Fruit fly (Drosophila melanogaster) whole organism, embryonic: ENCODE measurements around the gene mus302.

Experiments
- Asciz ChIP-seq: fragments of 200-800 bp; sonication (Bioruptor generic); optimal IDR thresholded peaks from 2 replicates; lab custom pipeline; 2017; ENCODE audit warnings: missing biosample characterization, mild to moderate bottlenecking, missing genetic modification characterization, missing genetic modification reagents
- Atf6 ChIP-seq: fragments of 200-800 bp; sonication (Bioruptor generic); IDR thresholded peaks from 2 replicates; pipeline ENCODE4 v1.3.6; 2022; ENCODE audit warnings: missing biosample characterization, missing genetic modification characterization
- Awh ChIP-seq: fragments of 200-800 bp; sonication (Bioruptor generic); IDR thresholded peaks from 2 replicates; pipeline ENCODE4, ENCODE4 v1.3.6; 2022; ENCODE audit warnings: missing biosample characterization, missing genetic modification characterization
- B-H2 ChIP-seq: fragments of 200-800 bp; sonication (Bioruptor generic); optimal IDR thresholded peaks from 2 replicates; lab custom pipeline; 2018; ENCODE audit warnings: missing biosample characterization, mild to moderate bottlenecking, missing genetic modification characterization
- CG10209 ChIP-seq: fragments of 200-800 bp; sonication (Bioruptor generic); optimal IDR thresholded peaks from 3 replicates; lab custom pipeline; 2017; ENCODE audit warnings: missing biosample characterization, mild to moderate bottlenecking, missing genetic modification characterization, missing genetic modification reagents
- CG11247 ChIP-seq: fragments of 200-800 bp; sonication (Bioruptor generic); IDR thresholded peaks from 2 replicates; pipeline ENCODE4 v1.3.6; 2022; ENCODE audit warnings: missing biosample characterization, missing genetic modification characterization
- CG12219 ChIP-seq: fragments of 200-800 bp; sonication (Bioruptor generic); optimal IDR thresholded peaks from 3 replicates; lab custom pipeline; 2018; ENCODE audit warnings: missing biosample characterization, mild to moderate bottlenecking, missing genetic modification characterization
- CG1233 ChIP-seq: fragments of 200-800 bp; sonication (Bioruptor generic); optimal IDR thresholded peaks from 4 replicates; lab custom pipeline; 2018; ENCODE audit warnings: missing biosample characterization, mild to moderate bottlenecking, missing genetic modification characterization
- CG12391 ChIP-seq: fragments of 200-800 bp; sonication (Bioruptor generic); optimal IDR thresholded peaks from 3 replicates; lab custom pipeline; 2018; ENCODE audit warnings: missing biosample characterization, mild to moderate bottlenecking, missing genetic modification characterization, moderate library complexity
- CG14965 ChIP-seq: fragments of 200-800 bp; sonication (Bioruptor generic); optimal IDR thresholded peaks from 2 replicates; lab custom pipeline; 2016; ENCODE audit warnings: missing biosample characterization, missing genetic modification characterization, borderline replicate concordance
- CG15269 ChIP-seq: fragments of 200-800 bp; sonication (Bioruptor generic); optimal IDR thresholded peaks from 2 replicates; lab custom pipeline; 2018; ENCODE audit warnings: missing biosample characterization, mild to moderate bottlenecking, missing genetic modification characterization, moderate library complexity
- CG16813 ChIP-seq: fragments of 200-800 bp; sonication (Bioruptor generic); IDR thresholded peaks from 3 replicates; pipeline ENCODE4 v1.3.6; 2022; ENCODE audit warnings: missing biosample characterization, missing genetic modification characterization; ENCODE audit not compliant: partially characterized antibody
- CG17568 ChIP-seq: fragments of 200-800 bp; sonication (Bioruptor generic); optimal IDR thresholded peaks from 2 replicates; lab custom pipeline; 2018; ENCODE audit warnings: missing biosample characterization, mild to moderate bottlenecking, missing genetic modification characterization, moderate library complexity
- CG2116 ChIP-seq: fragments of 200-800 bp; sonication (Bioruptor generic); optimal IDR thresholded peaks from 3 replicates; lab custom pipeline; 2018; ENCODE audit warnings: missing biosample characterization, mild to moderate bottlenecking, missing genetic modification characterization
- CG2129 ChIP-seq: fragments of 200-800 bp; sonication (Bioruptor generic); IDR thresholded peaks from 2 replicates; pipeline ENCODE4 v1.3.6; 2022; ENCODE audit warnings: missing biosample characterization, missing genetic modification characterization; ENCODE audit not compliant: partially characterized antibody
- CG31441 ChIP-seq: fragments of 200-800 bp; sonication (Bioruptor generic); IDR thresholded peaks from 2 replicates; pipeline ENCODE4 v1.3.6; 2022; ENCODE audit warnings: missing biosample characterization, missing genetic modification characterization
- CG33557 ChIP-seq: fragments of 200-800 bp; sonication (Bioruptor generic); optimal IDR thresholded peaks from 2 replicates; lab custom pipeline; 2019; ENCODE audit warnings: missing biosample characterization, mild to moderate bottlenecking, missing genetic modification characterization, moderate library complexity
- CG34422 ChIP-seq: fragments of 200-800 bp; sonication (Bioruptor generic); IDR thresholded peaks from 3 replicates; pipeline ENCODE4 v1.3.6; 2022; ENCODE audit warnings: missing biosample characterization, missing genetic modification characterization
- CG4360 ChIP-seq: fragments of 200-800 bp; sonication (Bioruptor generic); IDR thresholded peaks from 2 replicates; pipeline ENCODE4 v1.3.6; 2022; ENCODE audit warnings: missing biosample characterization, missing genetic modification characterization
- CG4404 ChIP-seq: fragments of 200-800 bp; sonication (Bioruptor generic); IDR thresholded peaks from 2 replicates; pipeline ENCODE4 v1.3.6; 2022; ENCODE audit warnings: missing biosample characterization, missing genetic modification characterization
- CG6813 ChIP-seq: fragments of 200-800 bp; sonication (Bioruptor generic); optimal IDR thresholded peaks from 2 replicates; lab custom pipeline; 2017; ENCODE audit warnings: missing biosample characterization, missing genetic modification characterization, mild to moderate bottlenecking, moderate library complexity, missing genetic modification reagents
- CG7271 ChIP-seq: fragments of 200-800 bp; sonication (Bioruptor generic); optimal IDR thresholded peaks from 2 replicates; lab custom pipeline; 2018; ENCODE audit warnings: missing biosample characterization, mild to moderate bottlenecking, missing genetic modification characterization, moderate library complexity
- CG7987 ChIP-seq: fragments of 200-800 bp; sonication (Bioruptor generic); optimal IDR thresholded peaks from 2 replicates; lab custom pipeline; 2018; ENCODE audit warnings: missing biosample characterization, mild to moderate bottlenecking, missing genetic modification characterization, moderate library complexity
- CG8924 ChIP-seq: fragments of 200-800 bp; optimal IDR thresholded peaks from 3 replicates; lab custom pipeline; 2019; ENCODE audit warnings: missing biosample characterization, mild to moderate bottlenecking, missing genetic modification characterization, moderate library complexity
- CG9437 ChIP-seq: fragments of 200-800 bp; sonication (Bioruptor generic); optimal IDR thresholded peaks from 2 replicates; lab custom pipeline; 2018; ENCODE audit warnings: missing biosample characterization, mild to moderate bottlenecking, missing genetic modification characterization
- CG9797 ChIP-seq: fragments of 200-800 bp; sonication (Bioruptor generic); optimal IDR thresholded peaks from 3 replicates; lab custom pipeline; 2018; ENCODE audit warnings: missing biosample characterization, mild to moderate bottlenecking, missing genetic modification characterization
- Ets65A ChIP-seq: fragments of 200-800 bp; sonication (Bioruptor generic); peaks from one replicate; lab custom pipeline; 2016; ENCODE audit warnings: missing biosample characterization, missing genetic modification characterization
- Kr ChIP-seq: fragments of 200-800 bp; sonication (Bioruptor generic); optimal IDR thresholded peaks from 2 replicates; lab custom pipeline; 2017; ENCODE audit warnings: missing biosample characterization, mild to moderate bottlenecking, missing genetic modification characterization
- Mes4 ChIP-seq: fragments of 200-800 bp; sonication (Bioruptor generic); optimal IDR thresholded peaks from 2 replicates; lab custom pipeline; 2016; ENCODE audit warnings: missing biosample characterization, missing genetic modification characterization
- Scr ChIP-seq: fragments of 200-800 bp; sonication (Bioruptor generic); IDR thresholded peaks from 2 replicates; pipeline ENCODE4 v1.3.6; 2022; ENCODE audit warnings: missing biosample characterization, missing genetic modification characterization; ENCODE audit not compliant: partially characterized antibody
- Sox100B ChIP-seq: fragments of 200-800 bp; sonication (Bioruptor generic); optimal IDR thresholded peaks from 3 replicates; lab custom pipeline; 2018; ENCODE audit warnings: missing biosample characterization, mild to moderate bottlenecking, missing genetic modification characterization
- Spps ChIP-seq: fragments of 200-800 bp; sonication (Bioruptor generic); optimal IDR thresholded peaks from 2 replicates; lab custom pipeline; 2018; ENCODE audit warnings: missing biosample characterization, mild to moderate bottlenecking, missing genetic modification characterization
- ab ChIP-seq: fragments of 200-800 bp; sonication (Bioruptor generic); optimal IDR thresholded peaks from 2 replicates; lab custom pipeline; 2016; ENCODE audit warnings: missing biosample characterization, missing genetic modification characterization
- chif ChIP-seq, 2 experiments: fragments of 200-800 bp; sonication (Bioruptor generic); optimal IDR thresholded peaks; 3 replicates each; lab custom pipeline; 2016; ENCODE audit warnings: missing biosample characterization in 2 of 2, missing genetic modification characterization in 2 of 2
- chn ChIP-seq: fragments of 200-800 bp; sonication (Bioruptor generic); optimal IDR thresholded peaks from 2 replicates; lab custom pipeline; 2016; ENCODE audit warnings: missing biosample characterization, missing genetic modification characterization
- dysf ChIP-seq: fragments of 200-800 bp; sonication (Bioruptor generic); IDR thresholded peaks from 3 replicates; pipeline ENCODE4 v1.3.6; 2022; ENCODE audit warnings: missing biosample characterization, missing genetic modification characterization
- ftz-f1 ChIP-seq: fragments of 200-800 bp; sonication (Bioruptor generic); optimal IDR thresholded peaks from 2 replicates; lab custom pipeline; 2016; ENCODE audit warnings: missing biosample characterization, missing genetic modification characterization
- gce ChIP-seq: fragments of 200-800 bp; sonication (Bioruptor generic); IDR thresholded peaks from 3 replicates; pipeline ENCODE4 v1.3.6; 2022; ENCODE audit warnings: missing biosample characterization, missing genetic modification characterization
- h ChIP-seq: fragments of >200 bp; optimal IDR thresholded peaks from 2 replicates; lab custom pipeline; 2017
- mld ChIP-seq: fragments of 200-800 bp; sonication (Bioruptor generic); IDR thresholded peaks from 3 replicates; pipeline ENCODE4 v1.3.6; 2022; ENCODE audit warnings: missing biosample characterization, missing genetic modification characterization; ENCODE audit not compliant: partially characterized antibody
- nerfin-1 ChIP-seq: fragments of 200-800 bp; sonication (Bioruptor generic); optimal IDR thresholded peaks from 3 replicates; lab custom pipeline; 2019; ENCODE audit warnings: missing biosample characterization, mild to moderate bottlenecking, missing genetic modification characterization, moderate library complexity
- oc ChIP-seq: fragments of 200-800 bp; sonication (Bioruptor generic); optimal IDR thresholded peaks from 2 replicates; lab custom pipeline; 2018; ENCODE audit warnings: missing biosample characterization, mild to moderate bottlenecking, missing genetic modification characterization, moderate library complexity
- otp ChIP-seq: fragments of 200-800 bp; sonication (Bioruptor generic); IDR thresholded peaks from 3 replicates; pipeline ENCODE4, ENCODE4 v1.3.6; 2022; ENCODE audit warnings: missing biosample characterization, missing genetic modification characterization
- psq ChIP-seq: fragments of 200-800 bp; sonication (Bioruptor generic); optimal IDR thresholded peaks from 2 replicates; lab custom pipeline; 2017; ENCODE audit warnings: missing biosample characterization, missing genetic modification characterization
- salm ChIP-seq: fragments of 200-800 bp; sonication (Bioruptor generic); optimal IDR thresholded peaks from 2 replicates; lab custom pipeline; 2018; ENCODE audit warnings: missing biosample characterization, mild to moderate bottlenecking, missing genetic modification characterization
- sd ChIP-seq: fragments of 200-800 bp; sonication (Bioruptor generic); optimal IDR thresholded peaks from 3 replicates; lab custom pipeline; 2018; ENCODE audit warnings: missing biosample characterization, mild to moderate bottlenecking, missing genetic modification characterization, moderate library complexity
- so ChIP-seq: fragments of 200-800 bp; sonication (Bioruptor generic); IDR thresholded peaks from 3 replicates; pipeline ENCODE4 v1.3.6; 2022; ENCODE audit warnings: missing biosample characterization, missing genetic modification characterization
- vvl ChIP-seq: fragments of 200-800 bp; sonication (Bioruptor generic); IDR thresholded peaks from 2 replicates; pipeline ENCODE4 v1.3.6; 2022; ENCODE audit warnings: missing biosample characterization, missing genetic modification characterization
- zen ChIP-seq: fragments of 200-800 bp; sonication (Bioruptor generic); optimal IDR thresholded peaks from 3 replicates; lab custom pipeline; 2018; ENCODE audit warnings: missing biosample characterization, mild to moderate bottlenecking, missing genetic modification characterization, moderate library complexity

The mus302 gene

dm6 chr3L:16769866-16770265 lies 9.7 kb downstream of the mus302 start (continued):
- no peak for TF ChIP-seq CG9797 (GFP tag; lab: Kevin White, UChicago)
- TF ChIP-seq CG11247: peak; percentile 49; the same call in 1 of the 2 replicates
- TF ChIP-seq Kr (GFP tag; lab: Kevin White, UChicago): peak; percentile 75
- TF ChIP-seq CG7271 (tag; lab: Kevin White, UChicago): peak; percentile 15
- peak; percentile 16 for TF ChIP-seq CG2116 (GFP tag; lab: Kevin White, UChicago)
- peak; percentile 31 for TF ChIP-seq chn (GFP tag; lab: Kevin White, UChicago)
- no peak for TF ChIP-seq CG12391 (tag; lab: Kevin White, UChicago)
- TF ChIP-seq ftz-f1: no peak
- peak; percentile 47; the same call in 2 of the 3 replicates for TF ChIP-seq CG34422
- peak; percentile 39 for TF ChIP-seq Atf6
- TF ChIP-seq h: peak; percentile 42
- TF ChIP-seq CG16813 (GFP tag; lab: Robert Waterston, UW): peak; percentile 11; the same call in 1 of the 3 replicates
- TF ChIP-seq otp: 0 out of 3 replicates have a peak, but pooled peaks have one; percentile 44
- TF ChIP-seq gce (GFP tag; lab: Robert Waterston, UW): 0 out of 3 replicates have a peak, but pooled peaks have one; percentile 59
- TF ChIP-seq CG1233: peak; percentile 50
- TF ChIP-seq CG4360 (GFP tag; lab: Robert Waterston, UW): 0 out of 2 replicates have a peak, but pooled peaks have one; percentile 29
- TF ChIP-seq CG6813 (GFP tag; lab: Kevin White, UChicago): peak; percentile 52
- peak; percentile 26 for TF ChIP-seq Sox100B (GFP tag; lab: Kevin White, UChicago)
- TF ChIP-seq salm (tag; lab: Kevin White, UChicago): no peak
- TF ChIP-seq sd: no peak
- TF ChIP-seq vvl (GFP tag; lab: Robert Waterston, UW): peak; percentile 63; the same call in 1 of the 2 replicates
- peak; percentile 68 for TF ChIP-seq psq (GFP tag; lab: Kevin White, UChicago)
- TF ChIP-seq Spps (tag; lab: Kevin White, UChicago): no peak
- no peak for TF ChIP-seq CG2129 (GFP tag; lab: Robert Waterston, UW)
- TF ChIP-seq Ets65A: peak; percentile 81
- TF ChIP-seq Awh (GFP tag; lab: Robert Waterston, UW): peak; percentile 34; the same call in 1 of the 2 replicates
- peak; percentile 25 for TF ChIP-seq CG17568 (GFP tag; lab: Kevin White, UChicago)
- TF ChIP-seq dysf (GFP tag; lab: Robert Waterston, UW): 0 out of 3 replicates have a peak, but pooled peaks have one; percentile 34
- TF ChIP-seq mld (GFP tag; lab: Robert Waterston, UW): no peak
- TF ChIP-seq Scr (GFP tag; lab: Robert Waterston, UW): no peak
- peak; percentile 60 for TF ChIP-seq nerfin-1
- peak; percentile 50; the same call in 1 of the 3 replicates for TF ChIP-seq so (GFP tag; lab: Robert Waterston, UW)
- peak; percentile 41 for TF ChIP-seq CG7987 (GFP tag; lab: Kevin White, UChicago)
- peak; percentile 38 for TF ChIP-seq Mes4 (GFP tag; lab: Kevin White, UChicago)
- TF ChIP-seq CG15269 (tag; lab: Kevin White, UChicago): no peak
- peak; percentile 85 for TF ChIP-seq zen (tag; lab: Kevin White, UChicago)
- TF ChIP-seq CG14965: peak; percentile 97
- TF ChIP-seq CG31441: peak; percentile 8; the same call in 1 of the 2 replicates
- peak in 1 of 2 experiments; percentile 30 for TF ChIP-seq chif (GFP tag; optimal IDR thresholded peaks at IDR 0.05; lab: Kevin White, UChicago)
- no peak for TF ChIP-seq B-H2 (GFP tag; lab: Kevin White, UChicago)
- TF ChIP-seq CG33557 (GFP tag; lab: Kevin White, UChicago): peak; percentile 29
- peak; percentile 15 for TF ChIP-seq CG9437
- TF ChIP-seq CG8924: peak; percentile 29
- no peak for TF ChIP-seq CG4404 (GFP tag; lab: Robert Waterston, UW)
- peak; percentile 29 for TF ChIP-seq CG12219 (GFP tag; lab: Kevin White, UChicago)
- no peak for TF ChIP-seq oc (tag; lab: Kevin White, UChicago)
- no peak for TF ChIP-seq ab (GFP tag; lab: Kevin White, UChicago)
- TF ChIP-seq CG10209 (GFP tag; lab: Kevin White, UChicago): no peak
- peak; percentile 29 for TF ChIP-seq Asciz (GFP tag; lab: Kevin White, UChicago)
